Fruit fly (Drosophila melanogaster): ENCODE results near the gene CG3982.
A peak's percentile ranks its signal among the peaks of the same experiment; 100 is the strongest.

CG3982 gene

dm6 chr3L:9399013-9399750, 18.0 kb downstream of the CG3982 start, which contains the start of gene CG4080 (continued):
- TF ChIP-seq ftz-f1 (GFP tag; optimal IDR thresholded peaks at IDR 0.05) (no peak), seq (GFP tag; IDR thresholded peaks at IDR 0.05) (no peak), slp2 (GFP tag; optimal IDR thresholded peaks at IDR 0.05) (no peak), CG15601 (tag; optimal IDR thresholded peaks at IDR 0.05) (peak; percentile 57), B-H1 (GFP tag; IDR thresholded peaks at IDR 0.05) (no peak), Opbp (GFP tag; IDR thresholded peaks at IDR 0.05; ENCODE audit: partially characterized antibody) (peak; percentile 65; the same call in 1 of the 3 replicates), CG8765 (GFP tag; IDR thresholded peaks at IDR 0.05) (no peak), crol (GFP tag; IDR thresholded peaks at IDR 0.05) (no peak), tio (GFP tag; optimal IDR thresholded peaks at IDR 0.05) (no peak), Lhr (GFP tag; optimal IDR thresholded peaks at IDR 0.05) (peak; percentile 81), shn (GFP tag; optimal IDR thresholded peaks at IDR 0.05) (no peak), CG43689 (GFP tag; IDR thresholded peaks at IDR 0.05) (no peak), Vsx1 (GFP tag; optimal IDR thresholded peaks at IDR 0.05) (peak; percentile 44), hth (optimal IDR thresholded peaks at IDR 0.05) (no peak), sim (GFP tag; IDR thresholded peaks at IDR 0.05) (no peak), Atf6 (GFP tag; IDR thresholded peaks at IDR 0.05) (no peak), Ets65A (GFP tag) (peak; percentile 79), CG17829 (tag; optimal IDR thresholded peaks at IDR 0.05) (peak; percentile 57), CG9932 (GFP tag; IDR thresholded peaks at IDR 0.05) (no peak; the same call in 1 of the 2 replicates), pfk (GFP tag; optimal IDR thresholded peaks at IDR 0.05) (no peak), CG6813 (GFP tag; optimal IDR thresholded peaks at IDR 0.05) (no peak), ems (GFP tag; optimal IDR thresholded peaks at IDR 0.05) (peak; percentile 35), hkb (optimal IDR thresholded peaks at IDR 0.05) (peak; percentile 6), hkb (GFP tag; IDR thresholded peaks at IDR 0.05) (0 out of 2 replicates have a peak, but pooled peaks have one; percentile 19), Mad (GFP tag; optimal IDR thresholded peaks at IDR 0.05) (peak; percentile 26), Usf (GFP tag; optimal IDR thresholded peaks at IDR 0.05) (no peak), CG4730 (GFP tag; IDR thresholded peaks at IDR 0.05) (no peak), CG8944 (GFP tag; optimal IDR thresholded peaks at IDR 0.05) (no peak), CG13296 (GFP tag; optimal IDR thresholded peaks at IDR 0.05) (no peak), Drgx (GFP tag; IDR thresholded peaks at IDR 0.05) (no peak), Lpt (GFP tag; optimal IDR thresholded peaks at IDR 0.05) (no peak), sima (GFP tag; optimal IDR thresholded peaks at IDR 0.05) (no peak), klu (GFP tag; IDR thresholded peaks at IDR 0.05) (no peak), CG5180 (GFP tag; optimal IDR thresholded peaks at IDR 0.05) (no peak), crp (GFP tag; optimal IDR thresholded peaks at IDR 0.05) (peak in 1 of 2 experiments; percentile 4), eve (GFP tag; optimal IDR thresholded peaks at IDR 0.05) (peak in 1 of 2 experiments; percentile 53), Hr3 (GFP tag; optimal IDR thresholded peaks at IDR 0.05) (peak; percentile 19), gem (tag; optimal IDR thresholded peaks at IDR 0.05) (peak; percentile 34), zf30C (GFP tag; optimal IDR thresholded peaks at IDR 0.05) (no peak), CG11398 (GFP tag; optimal IDR thresholded peaks at IDR 0.05) (no peak), Mrtf (GFP tag; IDR thresholded peaks at IDR 0.05) (no peak), kni (GFP tag; optimal IDR thresholded peaks at IDR 0.05) (no peak), cas (GFP tag; IDR thresholded peaks at IDR 0.05) (no peak), lbe (GFP tag; optimal IDR thresholded peaks at IDR 0.05) (peak; percentile 63), usp (GFP tag; optimal IDR thresholded peaks at IDR 0.05) (no peak), CG2120 (GFP tag; optimal IDR thresholded peaks at IDR 0.05) (peak; percentile 56), CG12071 (GFP tag; optimal IDR thresholded peaks at IDR 0.05) (no peak), CG1529 (GFP tag; optimal IDR thresholded peaks at IDR 0.05) (no peak), Mes4 (GFP tag; optimal IDR thresholded peaks at IDR 0.05) (peak; percentile 19), Xbp1 (GFP tag; optimal IDR thresholded peaks at IDR 0.05) (peak; percentile 19), pho (GFP tag; optimal IDR thresholded peaks at IDR 0.05) (no peak), zfh2 (GFP tag; optimal IDR thresholded peaks at IDR 0.05) (no peak)

Data from whole organism, embryonic.